Worm (Caenorhabditis elegans) whole organism, L2 larva: ENCODE measurements around the gene Y60A3A.25.

Experiments
- C34F6.9 ChIP-seq: fragments of 150-350 bp; optimal IDR thresholded peaks from 2 replicates; lab custom pipeline; 2014; ENCODE audit warnings: missing biosample characterization, missing genetic modification characterization
- F13H6.1 ChIP-seq: sonication (generic microtip); optimal IDR thresholded peaks from 2 replicates; lab custom pipeline; 2016; ENCODE audit warnings: missing genetic modification characterization, missing compliant biosample characterization
- alr-1 ChIP-seq: fragments of 150-350 bp; optimal IDR thresholded peaks from 2 replicates; lab custom pipeline; 2014; ENCODE audit warnings: missing biosample characterization, missing genetic modification characterization
- ama-1 ChIP-seq: fragments of 150-350 bp; optimal IDR thresholded peaks from 2 replicates; lab custom pipeline; 2018; ENCODE audit warnings: inconsistent platforms
- blmp-1 ChIP-seq: sonication (generic microtip); optimal IDR thresholded peaks from 2 replicates; lab custom pipeline; 2017; ENCODE audit warnings: missing genetic modification characterization, mild to moderate bottlenecking, missing compliant biosample characterization, antibody characterized with exemption, moderate library complexity; ENCODE audit not compliant: insufficient read depth
- ceh-82 ChIP-seq: fragments of 150-350 bp; optimal IDR thresholded peaks from 2 replicates; lab custom pipeline; 2014; ENCODE audit warnings: missing biosample characterization, missing genetic modification characterization
- fos-1 ChIP-seq: fragments of 150-350 bp; optimal IDR thresholded peaks from 2 replicates; lab custom pipeline; 2014; ENCODE audit warnings: missing biosample characterization, missing genetic modification characterization
- lin-13 ChIP-seq: fragments of 150-350 bp; optimal IDR thresholded peaks from 2 replicates; lab custom pipeline; 2014; ENCODE audit warnings: missing biosample characterization, missing genetic modification reagents, missing genetic modification characterization
- lsy-2 ChIP-seq, 2 experiments: fragments of 150-350 bp in 1 of 2; sonication (generic microtip) in 1 of 2; optimal IDR thresholded peaks; 2 replicates each; lab custom pipeline; 2014 to 2017; ENCODE audit warnings: missing biosample characterization in 2 of 2, missing genetic modification characterization in 2 of 2
- mbf-1 ChIP-seq: sonication (generic microtip); optimal IDR thresholded peaks from 2 replicates; lab custom pipeline; 2017; ENCODE audit warnings: missing biosample characterization, missing genetic modification characterization
- nhr-12 ChIP-seq: fragments of 150-350 bp; optimal IDR thresholded peaks from 2 replicates; lab custom pipeline; 2014; ENCODE audit warnings: missing biosample characterization, missing genetic modification characterization
- snpc-4 ChIP-seq: fragments of 150-350 bp; optimal IDR thresholded peaks from 2 replicates; lab custom pipeline; 2014; ENCODE audit warnings: missing biosample characterization, missing genetic modification characterization
- unc-55 ChIP-seq: fragments of 150-350 bp; sonication (generic microtip); optimal IDR thresholded peaks from 3 replicates; lab custom pipeline; 2014; ENCODE audit warnings: missing biosample characterization, missing genetic modification reagents, missing genetic modification characterization
- ztf-11 ChIP-seq: sonication (generic microtip); optimal IDR thresholded peaks from 2 replicates; lab custom pipeline; 2017; ENCODE audit warnings: missing biosample characterization, missing genetic modification characterization

- TF ChIP-seq snpc-4, result no peak
- TF ChIP-seq fos-1 (tag; lab: Kevin White, UChicago), result no peak
- TF ChIP-seq C34F6.9, result no peak
- TF ChIP-seq unc-55 (GFP tag; lab: Kevin White, UChicago), result no peak
- TF ChIP-seq blmp-1 (tag; lab: Kevin White, UChicago), result no peak
- TF ChIP-seq F13H6.1, result no peak
- no peak for TF ChIP-seq ceh-82
- no peak for TF ChIP-seq ama-1
- TF ChIP-seq alr-1, result no peak
- TF ChIP-seq lin-13 (GFP tag; lab: Kevin White, UChicago), result no peak
- TF ChIP-seq lsy-2 (tag; optimal IDR thresholded peaks at IDR 0.05; lab: Kevin White, UChicago), result no peak
- TF ChIP-seq nhr-12 (tag; lab: Kevin White, UChicago), result no peak
- no peak for TF ChIP-seq mbf-1
- no peak for TF ChIP-seq ztf-11 (tag; lab: Kevin White, UChicago)
These were observed 47.5 kb downstream of the Y60A3A.25 start, which contains the start of gene dhs-24 for ce11 chrV:19946529-19946928.
